Fruit fly (Drosophila melanogaster) whole organism, embryonic: ENCODE data around the gene CG3434.

Experiments used
- ATbp ChIP-seq: fragments of 200-800 bp; sonication (Bioruptor generic); optimal IDR thresholded peaks from 2 replicates; lab custom pipeline; 2017; ENCODE audit warnings: missing biosample characterization, mild to moderate bottlenecking, missing genetic modification characterization, missing genetic modification reagents
- Abd-B ChIP-seq: fragments of 200-800 bp; sonication (Bioruptor generic); optimal IDR thresholded peaks from 2 replicates; lab custom pipeline; 2018; ENCODE audit warnings: missing biosample characterization, mild to moderate bottlenecking, missing genetic modification characterization, moderate library complexity
- CG1024 ChIP-seq: fragments of 200-800 bp; sonication (Bioruptor generic); IDR thresholded peaks from 2 replicates; pipeline ENCODE4 v1.3.6; 2022; ENCODE audit warnings: missing biosample characterization, missing genetic modification characterization
- CG11093 ChIP-seq: fragments of 200-800 bp; sonication (Bioruptor generic); IDR thresholded peaks from 3 replicates; pipeline ENCODE4 v1.3.6; 2022; ENCODE audit warnings: missing biosample characterization, missing genetic modification characterization
- CG11398 ChIP-seq: fragments of 200-800 bp; sonication (Bioruptor generic); optimal IDR thresholded peaks from 2 replicates; lab custom pipeline; 2016; ENCODE audit warnings: missing biosample characterization, missing genetic modification characterization
- CG12219 ChIP-seq: fragments of 200-800 bp; sonication (Bioruptor generic); optimal IDR thresholded peaks from 3 replicates; lab custom pipeline; 2018; ENCODE audit warnings: missing biosample characterization, mild to moderate bottlenecking, missing genetic modification characterization
- CG12299 ChIP-seq: fragments of 200-800 bp; sonication (Bioruptor generic); optimal IDR thresholded peaks from 2 replicates; lab custom pipeline; 2018; ENCODE audit warnings: missing biosample characterization, mild to moderate bottlenecking, missing genetic modification characterization
- CG12942 ChIP-seq: fragments of 200-800 bp; sonication (Bioruptor generic); optimal IDR thresholded peaks from 3 replicates; lab custom pipeline; 2016; ENCODE audit warnings: missing biosample characterization, missing genetic modification characterization
- CG14050 ChIP-seq: fragments of 200-800 bp; sonication (Bioruptor generic); IDR thresholded peaks from 3 replicates; pipeline ENCODE4 v1.3.6; 2022; ENCODE audit warnings: missing biosample characterization, missing genetic modification characterization
- CG14710 ChIP-seq: fragments of 200-800 bp; sonication (Bioruptor generic); optimal IDR thresholded peaks from 3 replicates; lab custom pipeline; 2019; ENCODE audit warnings: missing biosample characterization, mild to moderate bottlenecking, missing genetic modification characterization, moderate library complexity
- CG1529 ChIP-seq: fragments of 200-800 bp; sonication (Bioruptor generic); optimal IDR thresholded peaks from 3 replicates; lab custom pipeline; 2018; ENCODE audit warnings: missing biosample characterization, missing genetic modification characterization
- CG2120 ChIP-seq: fragments of 200-800 bp; sonication (Bioruptor generic); optimal IDR thresholded peaks from 3 replicates; lab custom pipeline; 2016; ENCODE audit warnings: missing biosample characterization, missing genetic modification characterization
- CG2889 ChIP-seq: fragments of 200-800 bp; sonication (Bioruptor generic); IDR thresholded peaks from 3 replicates; pipeline ENCODE4 v1.3.6; 2022; ENCODE audit warnings: missing biosample characterization, missing genetic modification characterization
- CG34224 ChIP-seq: fragments of 200-800 bp; sonication (Bioruptor generic); IDR thresholded peaks from 3 replicates; pipeline ENCODE4 v1.3.6; 2022; ENCODE audit warnings: missing biosample characterization, missing genetic modification characterization; ENCODE audit not compliant: partially characterized antibody
- CG3995 ChIP-seq: fragments of 200-800 bp; sonication (Bioruptor generic); optimal IDR thresholded peaks from 3 replicates; lab custom pipeline; 2016; ENCODE audit warnings: missing biosample characterization, missing genetic modification characterization
- CG5953 ChIP-seq: fragments of 200-800 bp; sonication (Bioruptor generic); IDR thresholded peaks from 2 replicates; pipeline ENCODE4 v1.3.6; 2022; ENCODE audit warnings: missing biosample characterization, missing genetic modification characterization
- CG6683 ChIP-seq: fragments of 200-800 bp; sonication (Bioruptor generic); optimal IDR thresholded peaks from 2 replicates; lab custom pipeline; 2017; ENCODE audit warnings: missing biosample characterization, mild to moderate bottlenecking, missing genetic modification characterization, missing genetic modification reagents
- Doc2 ChIP-seq: fragments of 200-800 bp; sonication (Bioruptor generic); IDR thresholded peaks from 2 replicates; pipeline ENCODE4 v1.3.6; 2022; ENCODE audit warnings: missing biosample characterization, missing genetic modification characterization
- Doc3 ChIP-seq: fragments of 200-800 bp; sonication (Bioruptor generic); IDR thresholded peaks from 3 replicates; pipeline ENCODE4 v1.3.6; 2022; ENCODE audit warnings: missing biosample characterization, missing genetic modification characterization; ENCODE audit not compliant: partially characterized antibody
- Dref ChIP-seq: fragments of 200-800 bp; sonication (Bioruptor generic); IDR thresholded peaks from 2 replicates; pipeline ENCODE4 v1.3.6; 2022; ENCODE audit warnings: missing biosample characterization, missing genetic modification characterization
- HHEX ChIP-seq: fragments of 200-800 bp; sonication (Bioruptor generic); optimal IDR thresholded peaks from 3 replicates; lab custom pipeline; 2017; ENCODE audit warnings: missing biosample characterization, mild to moderate bottlenecking, missing genetic modification characterization, missing genetic modification reagents
- Hmr ChIP-seq: fragments of 200-800 bp; sonication (Bioruptor generic); optimal IDR thresholded peaks from 3 replicates; lab custom pipeline; 2017; ENCODE audit warnings: mild to moderate bottlenecking, missing biosample characterization, missing genetic modification reagents, missing genetic modification characterization
- MBD-R2 ChIP-seq: fragments of 200-800 bp; sonication (Bioruptor generic); IDR thresholded peaks from 2 replicates; pipeline ENCODE4 v1.3.6; 2022; ENCODE audit warnings: missing biosample characterization, missing genetic modification characterization
- Max ChIP-seq: fragments of 200-800 bp; sonication (Bioruptor generic); optimal IDR thresholded peaks from 2 replicates; lab custom pipeline; 2016; ENCODE audit warnings: missing biosample characterization, mild to moderate bottlenecking, missing genetic modification characterization
- Myb ChIP-seq: fragments of 200-800 bp; sonication (Bioruptor generic); optimal IDR thresholded peaks from 2 replicates; lab custom pipeline; 2016; ENCODE audit warnings: missing biosample characterization, missing genetic modification characterization
- NC2α ChIP-seq: fragments of 200-800 bp; sonication (Bioruptor generic); optimal IDR thresholded peaks from 2 replicates; lab custom pipeline; 2016; ENCODE audit warnings: missing biosample characterization, missing genetic modification characterization
- NfI ChIP-seq: fragments of 200-800 bp; sonication (Bioruptor generic); optimal IDR thresholded peaks from 3 replicates; lab custom pipeline; 2018; ENCODE audit warnings: missing biosample characterization, mild to moderate bottlenecking, missing genetic modification characterization, moderate library complexity
- Pdp1 ChIP-seq, 2 experiments: fragments of 200-800 bp; sonication (Bioruptor generic); optimal IDR thresholded peaks; 3 replicates each; lab custom pipeline; 2016; ENCODE audit warnings: missing biosample characterization in 2 of 2, missing genetic modification characterization in 2 of 2, mild to moderate bottlenecking in 1 of 2, moderate library complexity in 1 of 2
- Tbp ChIP-seq: fragments of >200 bp; optimal IDR thresholded peaks from 2 replicates; lab custom pipeline; 2018; ENCODE audit warnings: missing biosample characterization, missing genetic modification characterization
- amos ChIP-seq: fragments of 200-800 bp; sonication (Bioruptor generic); IDR thresholded peaks from 2 replicates; pipeline ENCODE4 v1.3.6; 2022; ENCODE audit warnings: missing biosample characterization, missing genetic modification characterization; ENCODE audit not compliant: partially characterized antibody
- ash1 ChIP-seq: fragments of 200-800 bp; sonication (Bioruptor generic); optimal IDR thresholded peaks from 2 replicates; lab custom pipeline; 2018; ENCODE audit warnings: missing biosample characterization, mild to moderate bottlenecking, missing genetic modification characterization
- cato ChIP-seq: fragments of 200-800 bp; sonication (Bioruptor generic); optimal IDR thresholded peaks from 2 replicates; lab custom pipeline; 2016; ENCODE audit warnings: missing biosample characterization, missing genetic modification characterization, borderline replicate concordance
- caup ChIP-seq: fragments of 200-800 bp; sonication (Bioruptor generic); optimal IDR thresholded peaks from 3 replicates; lab custom pipeline; 2017; ENCODE audit warnings: missing biosample characterization, mild to moderate bottlenecking, missing genetic modification characterization, moderate library complexity; ENCODE audit not compliant: severe bottlenecking
- disco-r ChIP-seq: fragments of 200-800 bp; sonication (Bioruptor generic); optimal IDR thresholded peaks from 2 replicates; lab custom pipeline; 2016; ENCODE audit warnings: missing biosample characterization, missing genetic modification characterization
- fu2 ChIP-seq: fragments of 200-800 bp; sonication (Bioruptor generic); optimal IDR thresholded peaks from 2 replicates; lab custom pipeline; 2016; ENCODE audit warnings: missing biosample characterization, missing genetic modification characterization
- odd ChIP-seq: fragments of 200-800 bp; sonication (Bioruptor generic); optimal IDR thresholded peaks from 2 replicates; lab custom pipeline; 2017; ENCODE audit warnings: missing biosample characterization, mild to moderate bottlenecking, missing genetic modification characterization
- onecut ChIP-seq: fragments of 200-800 bp; sonication (Bioruptor generic); IDR thresholded peaks from 2 replicates; pipeline ENCODE4 v1.3.6; 2022; ENCODE audit warnings: missing biosample characterization, missing genetic modification characterization
- ranshi ChIP-seq: fragments of 200-800 bp; sonication (Bioruptor generic); IDR thresholded peaks from 2 replicates; pipeline ENCODE4 v1.3.6; 2022; ENCODE audit warnings: missing biosample characterization, missing genetic modification characterization
- run ChIP-seq: fragments of 200-800 bp; sonication (Bioruptor generic); optimal IDR thresholded peaks from 3 replicates; lab custom pipeline; 2018; ENCODE audit warnings: missing biosample characterization, mild to moderate bottlenecking, missing genetic modification characterization
- slbo ChIP-seq: fragments of 200-800 bp; sonication (Bioruptor generic); IDR thresholded peaks from 2 replicates; pipeline ENCODE4 v1.3.6; 2022; ENCODE audit warnings: missing biosample characterization, missing genetic modification characterization
- sob ChIP-seq: fragments of 200-800 bp; sonication (Bioruptor generic); IDR thresholded peaks from 2 replicates; pipeline ENCODE4 v1.3.6; 2022; ENCODE audit warnings: missing biosample characterization, missing genetic modification characterization
- stwl ChIP-seq: fragments of 200-800 bp; sonication (Bioruptor generic); optimal IDR thresholded peaks from 3 replicates; lab custom pipeline; 2018; ENCODE audit warnings: missing biosample characterization, mild to moderate bottlenecking, missing genetic modification characterization, moderate library complexity
- tgo ChIP-seq: fragments of 200-800 bp; sonication (Bioruptor generic); IDR thresholded peaks from 3 replicates; pipeline ENCODE4 v1.3.6; 2022; ENCODE audit warnings: missing biosample characterization, missing genetic modification characterization
- wek ChIP-seq: fragments of 200-800 bp; sonication (Bioruptor generic); optimal IDR thresholded peaks from 3 replicates; lab custom pipeline; 2018; ENCODE audit warnings: missing biosample characterization, mild to moderate bottlenecking, missing genetic modification characterization, moderate library complexity
- yki ChIP-seq: fragments of >200 bp; optimal IDR thresholded peaks from 3 replicates; lab custom pipeline; 2018

Gene CG3434

dm6 chr3L:9461670-9462246 is 1.2 kb upstream of the CG3434 start (continued):
- TF ChIP-seq slbo (GFP tag; lab: Robert Waterston, UW) (peak; percentile 59), MBD-R2 (GFP tag; lab: Robert Waterston, UW) (no peak), CG12299 (tag; lab: Kevin White, UChicago) (no peak), CG5953 (GFP tag; lab: Robert Waterston, UW) (peak; percentile 58; the same call in 1 of the 2 replicates), Abd-B (GFP tag; lab: Kevin White, UChicago) (peak; percentile 63), CG14710 (no peak), disco-r (GFP tag; lab: Kevin White, UChicago) (no peak), CG1024 (GFP tag; lab: Robert Waterston, UW) (no peak; the same call in 1 of the 2 replicates), CG2120 (GFP tag; lab: Kevin White, UChicago) (no peak), Tbp (no peak), NfI (GFP tag; lab: Kevin White, UChicago) (peak; percentile 43), ash1 (no peak), Dref (GFP tag; lab: Robert Waterston, UW) (no peak), stwl (tag; lab: Kevin White, UChicago) (peak; percentile 44), tgo (GFP tag; lab: Robert Waterston, UW) (peak; percentile 21; the same call in 1 of the 3 replicates), wek (GFP tag; lab: Kevin White, UChicago) (no peak), CG12219 (GFP tag; lab: Kevin White, UChicago) (peak; percentile 18), CG6683 (GFP tag; lab: Kevin White, UChicago) (no peak), CG11398 (no peak), run (tag; lab: Kevin White, UChicago) (no peak), odd (GFP tag; lab: Kevin White, UChicago) (no peak), CG3995 (GFP tag; lab: Kevin White, UChicago) (no peak), fu2 (GFP tag; lab: Kevin White, UChicago) (no peak), CG34224 (GFP tag; lab: Robert Waterston, UW) (0 out of 3 replicates have a peak, but pooled peaks have one; percentile 26), Myb (no peak), yki (lab: Kevin White, UChicago) (no peak), sob (GFP tag; lab: Robert Waterston, UW) (no peak; the same call in 1 of the 2 replicates), Doc3 (GFP tag; lab: Robert Waterston, UW) (no peak), ranshi (GFP tag; lab: Robert Waterston, UW) (peak; percentile 35; the same call in 1 of the 2 replicates), Doc2 (GFP tag; lab: Robert Waterston, UW) (no peak), cato (GFP tag; lab: Kevin White, UChicago) (no peak), CG14050 (GFP tag; lab: Robert Waterston, UW) (no peak), CG11093 (GFP tag; lab: Robert Waterston, UW) (no peak), caup (GFP tag; lab: Kevin White, UChicago) (no peak), Hmr (GFP tag; lab: Kevin White, UChicago) (no peak), Pdp1 (GFP tag; optimal IDR thresholded peaks at IDR 0.05; lab: Kevin White, UChicago) (peak in 1 of 2 experiments; percentile 3), NC2α (no peak), ATbp (no peak), CG1529 (GFP tag; lab: Kevin White, UChicago) (no peak), HHEX (GFP tag; lab: Kevin White, UChicago) (no peak), onecut (GFP tag; lab: Robert Waterston, UW) (no peak), CG12942 (GFP tag; lab: Kevin White, UChicago) (no peak), amos (GFP tag; lab: Robert Waterston, UW) (no peak), CG2889 (GFP tag; lab: Robert Waterston, UW) (peak; percentile 45; the same call in 1 of the 3 replicates), Max (GFP tag; lab: Kevin White, UChicago) (no peak)
